Worm (Caenorhabditis elegans) whole organism, L3 larva: Measurements from ENCODE around the gene his-48.

Experiments used
- R02D3.7 ChIP-seq: fragments of 150-350 bp; optimal IDR thresholded peaks from 2 replicates; lab custom pipeline; 2014; ENCODE audit warnings: missing biosample characterization, missing genetic modification characterization
- ZK546.5 ChIP-seq: sonication (generic microtip); optimal IDR thresholded peaks from 2 replicates; lab custom pipeline; 2017; ENCODE audit warnings: missing biosample characterization, missing genetic modification characterization
- aly-2 ChIP-seq: fragments of 150-350 bp; optimal IDR thresholded peaks from 2 replicates; lab custom pipeline; 2014; ENCODE audit warnings: missing biosample characterization, missing genetic modification characterization
- ama-1 ChIP-seq: fragments of 150-350 bp; optimal IDR thresholded peaks from 2 replicates; lab custom pipeline; 2018
- ceh-16 ChIP-seq: sonication (generic microtip); optimal IDR thresholded peaks from 2 replicates; lab custom pipeline; 2017; ENCODE audit warnings: missing biosample characterization, missing genetic modification characterization
- ceh-28 ChIP-seq: fragments of 150-350 bp; optimal IDR thresholded peaks from 2 replicates; lab custom pipeline; 2014; ENCODE audit warnings: missing biosample characterization, missing genetic modification reagents, missing genetic modification characterization
- ceh-82 ChIP-seq: fragments of 150-350 bp; optimal IDR thresholded peaks from 2 replicates; lab custom pipeline; 2014; ENCODE audit warnings: missing biosample characterization, missing genetic modification characterization
- ceh-9 ChIP-seq: sonication (generic microtip); optimal IDR thresholded peaks from 2 replicates; lab custom pipeline; 2018; ENCODE audit warnings: missing biosample characterization, missing genetic modification characterization
- daf-12 ChIP-seq: fragments of 150-350 bp; optimal IDR thresholded peaks from 2 replicates; lab custom pipeline; 2014; ENCODE audit warnings: missing biosample characterization, missing genetic modification reagents, missing genetic modification characterization
- egl-5 ChIP-seq: fragments of 150-350 bp; optimal IDR thresholded peaks from 2 replicates; lab custom pipeline; 2017; ENCODE audit warnings: missing biosample characterization, missing genetic modification reagents, missing genetic modification characterization, inconsistent platforms
- elt-1 ChIP-seq: fragments of 150-350 bp; optimal IDR thresholded peaks from 2 replicates; lab custom pipeline; 2014; ENCODE audit warnings: missing biosample characterization, missing genetic modification characterization
- elt-2 ChIP-seq: sonication (generic microtip); optimal IDR thresholded peaks from 2 replicates; lab custom pipeline; 2016; ENCODE audit warnings: missing genetic modification reagents, mild to moderate bottlenecking, missing genetic modification characterization, missing compliant biosample characterization
- elt-3 ChIP-seq, 3 experiments: fragments of 150-350 bp in 1 of 3; sonication (generic microtip) in 2 of 3; optimal IDR thresholded peaks; 2 replicates in 2 of 3; 4 replicates in 1 of 3; lab custom pipeline; 2014 to 2017; ENCODE audit warnings: missing biosample characterization in 3 of 3, missing genetic modification characterization in 3 of 3
- fkh-10 ChIP-seq: sonication (generic microtip); optimal IDR thresholded peaks from 2 replicates; lab custom pipeline; 2017; ENCODE audit warnings: missing biosample characterization, missing genetic modification reagents, missing genetic modification characterization
- fos-1 ChIP-seq: fragments of 150-350 bp; optimal IDR thresholded peaks from 2 replicates; lab custom pipeline; 2014; ENCODE audit warnings: missing biosample characterization, missing genetic modification characterization
- hmg-11 ChIP-seq: sonication (generic microtip); optimal IDR thresholded peaks from 2 replicates; lab custom pipeline; 2016; ENCODE audit warnings: missing genetic modification characterization, missing compliant biosample characterization
- jun-1 ChIP-seq: fragments of 150-350 bp; optimal IDR thresholded peaks from 2 replicates; lab custom pipeline; 2014; ENCODE audit warnings: missing biosample characterization, missing genetic modification reagents, missing genetic modification characterization
- lin-15B ChIP-seq: fragments of 150-350 bp; optimal IDR thresholded peaks from 2 replicates; lab custom pipeline; 2014; ENCODE audit warnings: missing biosample characterization, missing genetic modification characterization
- lin-39 ChIP-seq: fragments of 150-350 bp; optimal IDR thresholded peaks from 2 replicates; lab custom pipeline; 2018; ENCODE audit warnings: missing biosample characterization, missing genetic modification reagents, missing genetic modification characterization
- lsy-12 ChIP-seq: sonication (generic microtip); optimal IDR thresholded peaks from 2 replicates; lab custom pipeline; 2016; ENCODE audit warnings: mild to moderate bottlenecking, missing genetic modification characterization, missing compliant biosample characterization
- mml-1 ChIP-seq: fragments of 150-350 bp; sonication (generic microtip); optimal IDR thresholded peaks from 3 replicates; lab custom pipeline; 2014; ENCODE audit warnings: missing biosample characterization, missing genetic modification characterization
- nfya-1 ChIP-seq: sonication (generic microtip); optimal IDR thresholded peaks from 2 replicates; lab custom pipeline; 2017; ENCODE audit warnings: missing genetic modification characterization, mild to moderate bottlenecking, missing compliant biosample characterization, antibody characterized with exemption, moderate library complexity; ENCODE audit not compliant: insufficient read depth
- nhr-12 ChIP-seq: fragments of 150-350 bp; optimal IDR thresholded peaks from 2 replicates; lab custom pipeline; 2014; ENCODE audit warnings: missing biosample characterization, missing genetic modification characterization
- nhr-23 ChIP-seq: fragments of 150-350 bp; optimal IDR thresholded peaks from 2 replicates; lab custom pipeline; 2014; ENCODE audit warnings: missing biosample characterization, missing genetic modification reagents, missing genetic modification characterization
- nhr-67 ChIP-seq: fragments of 150-350 bp; optimal IDR thresholded peaks from 2 replicates; lab custom pipeline; 2014; ENCODE audit warnings: missing biosample characterization, missing genetic modification characterization
- nhr-77 ChIP-seq: fragments of 150-350 bp; optimal IDR thresholded peaks from 2 replicates; lab custom pipeline; 2014; ENCODE audit warnings: missing biosample characterization, missing genetic modification characterization
- pha-4 ChIP-seq: fragments of 150-350 bp; optimal IDR thresholded peaks from 2 replicates; lab custom pipeline; 2014; ENCODE audit warnings: missing biosample characterization, missing genetic modification reagents, missing genetic modification characterization
- pqm-1 ChIP-seq: fragments of 150-350 bp; optimal IDR thresholded peaks from 2 replicates; lab custom pipeline; 2017; ENCODE audit warnings: missing biosample characterization, missing genetic modification characterization, inconsistent platforms
- sea-2 ChIP-seq: fragments of 150-350 bp; sonication (generic microtip); optimal IDR thresholded peaks from 4 replicates; lab custom pipeline; 2014; ENCODE audit warnings: missing biosample characterization, missing genetic modification reagents, missing genetic modification characterization
- snpc-4 ChIP-seq: fragments of 150-350 bp; optimal IDR thresholded peaks from 2 replicates; lab custom pipeline; 2014; ENCODE audit warnings: missing biosample characterization, missing genetic modification characterization
- ztf-4 ChIP-seq: fragments of 150-350 bp; optimal IDR thresholded peaks from 2 replicates; lab custom pipeline; 2014; ENCODE audit warnings: missing biosample characterization, missing genetic modification characterization

Gene his-48

ce11 chrIV:11287511-11287910 is 37.0 kb upstream of the his-48 start, which contains the start of gene F54D1.6:
F54D1.6 (plus strand) TSS chrIV:11287811.
- TF ChIP-seq pha-4 (tag; lab: Kevin White, UChicago) (peak; percentile 44), R02D3.7 (tag; lab: Kevin White, UChicago) (no peak)

- TF ChIP-seq pha-4 (tag; lab: Kevin White, UChicago) (peak; percentile 53), elt-2 (peak; percentile 97), pqm-1 (peak; percentile 90), aly-2 (tag; lab: Kevin White, UChicago) (no peak)
- TF ChIP-seq, all 47 proteins: peak for 3
These were observed 35.6 kb upstream of the his-48 start for ce11 chrIV:11288965-11289364.

ce11 chrIV:11296787-11297186 is 27.8 kb upstream of the his-48 start, which contains the start of gene mttu-1:
mttu-1 (minus strand) TSS chrIV:11296887.
- TF ChIP-seq ZK546.5 (no peak), nhr-77 (no peak), nhr-12 (tag; lab: Kevin White, UChicago) (no peak), mml-1 (tag; lab: Kevin White, UChicago) (no peak), jun-1 (tag; lab: Kevin White, UChicago) (no peak), nhr-23 (tag; lab: Kevin White, UChicago) (no peak), ceh-28 (tag; lab: Kevin White, UChicago) (no peak), ztf-4 (no peak), ceh-82 (no peak), fkh-10 (GFP tag; lab: Kevin White, UChicago) (no peak), sea-2 (no peak), elt-1 (tag; lab: Kevin White, UChicago) (no peak)

- TF ChIP-seq ceh-16 (tag; lab: Kevin White, UChicago) (no peak), daf-12 (no peak), nfya-1 (tag; lab: Kevin White, UChicago) (peak; percentile 74), ama-1 (lab: Kevin White, UChicago) (no peak), ceh-28 (tag; lab: Kevin White, UChicago) (peak; percentile 57), lin-39 (peak; percentile 27), pha-4 (tag; lab: Kevin White, UChicago) (peak; percentile 63), egl-5 (tag; lab: Kevin White, UChicago) (peak; percentile 6), lin-15B (tag; lab: Kevin White, UChicago) (peak; percentile 73), nhr-23 (tag; lab: Kevin White, UChicago) (peak; percentile 0), snpc-4 (tag; lab: Kevin White, UChicago) (peak; percentile 33), fkh-10 (GFP tag; lab: Kevin White, UChicago) (no peak), hmg-11 (tag; lab: Kevin White, UChicago) (peak; percentile 57), R02D3.7 (tag; lab: Kevin White, UChicago) (no peak), elt-2 (peak; percentile 7), nhr-77 (no peak)
These were observed 26.1 kb upstream of the his-48 start, which contains the start of the genes B0035.15 and dnj-1 for ce11 chrIV:11298154-11299086. B0035.15 (minus strand) TSS chrIV:11298252. dnj-1 (plus strand) TSS chrIV:11299036.

ce11 chrIV:11304970-11305369 is 19.6 kb upstream of the his-48 start:
- TF ChIP-seq lsy-12 (tag; lab: Kevin White, UChicago) (no peak), elt-3 (tag; optimal IDR thresholded peaks at IDR 0.05; lab: Kevin White, UChicago) (no peak), aly-2 (tag; lab: Kevin White, UChicago) (no peak), lin-39 (no peak), nhr-77 (no peak), R02D3.7 (tag; lab: Kevin White, UChicago) (no peak)

ce11 chrIV:11306548-11306947 is 18.0 kb upstream of the his-48 start, which contains the start of gene B0035.13:
B0035.13 (minus strand) TSS chrIV:11306720.
- no peak for TF ChIP-seq nhr-67 (tag; lab: Kevin White, UChicago)
- no peak for TF ChIP-seq ceh-16 (tag; lab: Kevin White, UChicago)
- TF ChIP-seq fos-1: no peak
- TF ChIP-seq ama-1 (lab: Kevin White, UChicago): no peak
- peak; percentile 61 for TF ChIP-seq elt-2
- no peak for TF ChIP-seq ceh-9
